Fruit fly (Drosophila melanogaster): Measurements from ENCODE around the gene bowl.

Gene bowl

dm6 chr2L:3772937-3773623 is 1.6 kb downstream of the bowl start:
- TF ChIP-seq noc (tag; optimal IDR thresholded peaks at IDR 0.05): peak; percentile 73

dm6 chr2L:3773624-3773978 is 2.1 kb downstream of the bowl start:
- no peak for TF ChIP-seq noc (tag; optimal IDR thresholded peaks at IDR 0.05)

dm6 chr2L:3775767-3776351 is 4.4 kb downstream of the bowl start:
- peak; percentile 4 for TF ChIP-seq noc (tag; optimal IDR thresholded peaks at IDR 0.05)

- TF ChIP-seq noc (tag; optimal IDR thresholded peaks at IDR 0.05): peak; percentile 88
Measured at dm6 chr2L:3776614-3777196, 5.2 kb downstream of the bowl start.

DNA sequence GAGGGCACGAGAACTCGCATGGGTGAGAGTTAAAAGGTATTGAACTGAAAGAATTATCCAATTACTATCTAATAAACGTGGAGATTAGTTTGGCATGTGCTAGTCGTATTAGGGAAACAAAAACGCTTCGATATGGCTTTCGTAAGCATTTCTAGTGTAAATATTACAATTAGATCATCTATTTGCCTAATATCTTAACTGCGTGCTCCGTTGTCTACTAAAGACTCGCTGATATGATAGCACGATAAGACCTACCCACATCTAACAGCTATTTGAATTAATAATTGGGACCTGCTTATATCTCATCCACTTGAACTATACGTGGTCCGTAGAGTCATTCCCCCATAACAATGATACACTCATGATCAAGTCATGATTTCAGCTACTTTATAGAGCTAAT is 6.0 kb downstream of the bowl start:
- TF ChIP-seq noc (tag; optimal IDR thresholded peaks at IDR 0.05): no peak

dm6 chr2L:3778157-3779060 is 6.9 kb downstream of the bowl start:
- TF ChIP-seq noc (tag; optimal IDR thresholded peaks at IDR 0.05): peak; percentile 28

DNA sequence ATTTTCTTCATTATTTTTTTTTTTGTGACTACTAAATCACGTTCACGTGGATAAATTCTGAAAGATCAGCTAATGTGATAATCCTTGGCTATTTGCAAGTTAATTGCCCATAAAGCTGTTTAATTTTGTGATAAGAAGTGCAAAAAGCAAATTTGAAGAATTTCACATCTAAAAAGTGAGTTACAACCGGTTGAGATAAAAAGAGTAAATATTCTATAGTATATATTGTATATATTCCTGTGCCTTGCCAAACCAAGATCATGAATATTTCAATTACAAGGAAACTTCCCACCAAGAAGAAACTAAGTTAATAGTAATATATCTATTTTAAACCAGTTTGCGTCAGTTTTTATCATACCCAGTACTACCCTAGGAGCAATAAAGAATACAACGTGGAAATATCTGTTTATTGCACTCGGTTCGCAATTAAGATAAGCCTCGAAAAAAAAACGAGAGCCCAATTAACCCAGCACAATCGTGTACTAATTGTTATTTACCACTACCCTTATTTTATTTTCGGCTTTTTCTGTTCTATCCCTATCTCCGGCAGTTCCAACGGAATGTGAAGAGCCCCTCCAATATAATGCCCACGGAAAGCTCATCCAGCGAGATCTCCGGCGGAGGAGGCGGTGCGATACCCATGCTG is 7.8 kb downstream of the bowl start:
- TF ChIP-seq noc (tag; optimal IDR thresholded peaks at IDR 0.05): peak; percentile 71

DNA sequence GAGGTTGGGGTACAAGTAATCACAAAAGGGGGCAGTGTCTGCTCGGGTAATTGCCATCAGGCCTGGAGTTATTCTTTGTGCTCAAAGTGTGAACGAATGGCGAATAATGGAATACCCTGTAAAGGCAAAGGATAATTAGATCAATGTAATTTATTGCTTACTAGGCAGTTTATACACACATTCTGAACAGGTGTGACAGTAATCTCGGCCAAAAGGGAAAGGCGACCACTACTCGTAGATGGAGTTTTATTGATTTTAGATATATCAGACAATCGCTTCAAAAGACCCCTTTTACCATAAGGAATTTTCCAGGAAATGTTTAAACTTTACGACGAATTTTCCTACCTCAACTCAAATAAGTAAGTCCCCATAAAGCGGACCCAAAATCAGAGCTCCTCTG is 9.1 kb downstream of the bowl start:
- TF ChIP-seq noc (tag; optimal IDR thresholded peaks at IDR 0.05): no peak

DNA sequence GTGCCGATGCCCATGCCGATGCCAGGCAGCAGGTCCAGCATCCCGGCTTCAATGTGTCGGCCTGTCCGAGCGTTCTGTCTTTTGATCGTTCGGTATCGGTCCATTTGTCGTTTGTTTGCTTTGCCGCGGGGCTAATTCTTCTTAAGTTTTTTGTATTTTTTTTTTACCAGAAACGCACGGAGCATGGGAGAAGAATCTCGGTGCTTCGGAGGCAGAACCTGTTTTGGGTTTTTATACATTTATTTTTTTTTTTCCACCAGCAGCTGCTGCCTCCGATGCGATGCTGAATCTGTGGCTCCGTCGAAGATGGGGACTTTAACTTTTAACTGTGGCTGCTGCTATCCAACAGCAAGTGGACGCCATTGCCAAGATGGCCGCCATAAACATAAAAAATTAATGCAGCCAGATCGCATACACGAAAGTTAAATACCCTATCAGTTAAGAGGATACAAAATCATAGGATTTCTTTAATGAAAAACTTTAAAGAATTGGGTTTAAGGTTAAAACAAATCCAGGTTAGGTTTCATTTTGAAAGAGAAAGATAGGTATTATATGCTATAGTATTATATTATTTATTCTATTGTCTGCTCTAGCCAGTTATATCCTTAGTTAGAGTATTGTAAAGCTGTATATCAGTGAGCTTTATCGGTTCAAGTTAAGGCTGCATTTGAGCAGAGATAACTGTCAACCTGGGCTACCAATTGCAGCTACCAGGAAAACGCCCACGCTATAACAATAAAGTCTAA is 9.8 kb downstream of the bowl start:
- peak; percentile 38 for TF ChIP-seq noc (tag; optimal IDR thresholded peaks at IDR 0.05)

dm6 chr2L:3784268-3784997 is 12.9 kb downstream of the bowl start, which contains the start of gene CG31960:
TSS of gene CG31960 (plus strand) at chr2L:3784947.
- no peak for TF ChIP-seq noc (tag; optimal IDR thresholded peaks at IDR 0.05)

dm6 chr2L:3785402-3785801 is 13.9 kb downstream of the bowl start:
- no peak for TF ChIP-seq noc (tag; optimal IDR thresholded peaks at IDR 0.05)

DNA sequence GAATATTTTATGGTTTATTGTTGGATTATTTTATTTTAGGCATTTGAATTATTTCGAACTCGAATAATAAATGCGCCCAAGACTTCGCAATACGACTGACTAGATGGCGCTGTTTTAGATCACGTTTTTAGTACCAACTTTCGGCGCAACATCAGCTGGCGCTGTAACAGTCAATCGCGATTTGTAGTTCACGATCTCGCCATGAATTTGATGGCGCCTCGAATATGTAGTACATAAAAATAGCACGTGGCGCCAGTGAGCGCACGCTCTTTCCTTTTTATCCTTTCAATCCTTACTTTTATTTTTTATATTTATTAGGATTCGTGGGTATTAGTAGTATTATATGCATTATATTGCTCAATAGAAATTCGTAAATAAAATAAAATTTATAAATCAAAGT is 14.7 kb downstream of the bowl start:
- no peak for TF ChIP-seq noc (tag; optimal IDR thresholded peaks at IDR 0.05)

dm6 chr2L:3787028-3787427 is 15.5 kb downstream of the bowl start, which contains the start of gene bark:
TSS of gene bark (plus strand) at chr2L:3787167.
- peak; percentile 39 for TF ChIP-seq noc (tag; optimal IDR thresholded peaks at IDR 0.05)

DNA sequence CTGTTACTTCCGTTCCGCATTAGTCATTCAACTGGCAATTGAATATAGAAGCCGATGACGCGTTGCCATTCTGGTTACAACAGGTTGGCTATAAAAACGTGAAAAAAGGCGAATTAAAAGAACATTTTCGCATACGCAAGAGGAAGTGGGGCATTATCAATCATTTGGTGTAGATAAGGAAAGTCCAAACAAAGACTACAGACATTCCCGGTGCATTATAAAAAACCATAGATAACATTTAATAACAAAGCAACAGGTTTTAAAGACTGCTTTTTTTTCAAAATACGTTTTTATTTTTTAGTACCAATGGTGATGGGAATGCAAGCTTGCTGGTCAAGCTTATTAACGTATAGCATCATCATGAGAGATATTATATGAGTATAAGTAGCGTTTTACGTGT is 16.6 kb downstream of the bowl start:
- TF ChIP-seq noc (tag; optimal IDR thresholded peaks at IDR 0.05): no peak

Measured in whole organism, larva.